Worm (Caenorhabditis elegans): ENCODE results near the gene T24H7.8.

T24H7.8 gene

DNA sequence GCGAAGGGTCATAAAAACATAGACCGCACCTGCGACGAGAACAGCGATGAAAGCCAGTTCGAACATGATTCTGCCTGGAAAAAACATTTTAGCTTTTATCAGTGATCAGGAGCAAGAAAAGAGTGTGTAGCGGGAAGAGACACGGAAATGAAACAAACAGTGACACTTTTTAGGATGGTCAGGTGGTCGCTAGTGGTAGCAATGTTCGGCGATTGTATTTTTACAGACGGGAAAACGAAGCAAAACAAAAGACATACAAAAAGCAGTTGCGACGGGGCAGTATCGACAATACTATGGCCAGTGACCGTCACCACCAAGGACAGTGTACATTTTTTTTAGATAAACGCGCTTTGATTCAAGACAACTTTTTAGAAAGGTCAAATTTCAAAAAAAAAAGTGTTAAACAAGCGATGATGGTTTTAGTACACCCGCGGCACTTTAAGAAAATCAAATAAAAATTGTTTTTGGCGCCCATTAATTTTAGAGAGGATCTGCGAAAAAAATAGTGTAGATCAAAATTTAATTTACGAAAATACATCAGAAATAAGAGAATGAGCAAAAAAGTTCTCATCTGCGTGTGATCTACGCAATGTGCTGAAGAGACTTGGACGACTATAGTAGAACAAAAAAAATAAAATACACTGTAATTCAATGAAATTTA lies 6.3 kb upstream of the T24H7.8 start, which contains the start of gene T24H7.9:
Gene T24H7.9 (minus strand): TSS at position 74 of the 661 bp plus-strand sequence.
- TF ChIP-seq him-1 (tag; optimal IDR thresholded peaks at IDR 0.05), result no peak
- no peak for TF ChIP-seq W03F9.2 (tag; optimal IDR thresholded peaks at IDR 0.05)
- TF ChIP-seq dao-5 (tag; optimal IDR thresholded peaks at IDR 0.05), result no peak

DNA sequence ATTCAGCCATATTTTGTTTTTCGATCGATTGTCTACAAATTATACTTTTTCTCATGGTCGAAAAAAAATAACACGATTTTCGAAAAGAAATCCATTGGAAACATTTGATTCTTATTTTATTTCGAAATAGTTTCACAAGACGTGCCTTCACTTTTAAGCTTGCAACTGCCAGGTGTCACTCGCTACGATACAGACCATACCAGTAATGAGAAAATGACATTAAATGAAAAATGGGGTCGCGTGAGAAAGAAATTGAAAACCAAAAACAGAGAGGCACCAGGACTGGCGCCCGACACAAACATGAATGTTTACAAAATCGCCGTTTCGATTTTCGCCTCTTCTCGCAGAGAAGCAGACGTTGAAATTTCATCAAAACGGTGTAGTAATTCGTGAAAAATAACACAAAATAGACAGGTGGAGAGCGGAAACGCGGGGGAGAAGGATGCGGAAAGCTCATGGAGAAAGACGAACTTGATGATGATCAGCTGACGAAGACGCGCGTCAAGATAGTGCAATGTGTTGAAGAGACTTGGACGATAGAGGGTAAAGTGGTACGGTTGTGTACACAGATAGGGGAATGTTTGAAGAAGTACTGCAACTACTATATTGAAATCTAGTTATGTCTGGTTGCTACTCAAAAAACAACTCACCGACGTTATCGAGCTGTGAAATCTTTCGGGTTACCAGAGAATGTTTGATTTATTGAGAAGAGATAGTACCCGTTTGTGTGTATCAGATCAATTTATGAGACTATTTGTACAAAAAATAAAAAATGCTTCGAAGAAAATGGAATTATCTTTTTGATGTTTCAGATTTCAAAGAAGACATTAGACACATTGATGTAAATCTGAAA lies 5.5 kb upstream of the T24H7.8 start:
- no peak for TF ChIP-seq W03F9.2 (tag; optimal IDR thresholded peaks at IDR 0.05)
- TF ChIP-seq dao-5 (tag; optimal IDR thresholded peaks at IDR 0.05), result no peak
- no peak for TF ChIP-seq him-1 (tag; optimal IDR thresholded peaks at IDR 0.05)

DNA sequence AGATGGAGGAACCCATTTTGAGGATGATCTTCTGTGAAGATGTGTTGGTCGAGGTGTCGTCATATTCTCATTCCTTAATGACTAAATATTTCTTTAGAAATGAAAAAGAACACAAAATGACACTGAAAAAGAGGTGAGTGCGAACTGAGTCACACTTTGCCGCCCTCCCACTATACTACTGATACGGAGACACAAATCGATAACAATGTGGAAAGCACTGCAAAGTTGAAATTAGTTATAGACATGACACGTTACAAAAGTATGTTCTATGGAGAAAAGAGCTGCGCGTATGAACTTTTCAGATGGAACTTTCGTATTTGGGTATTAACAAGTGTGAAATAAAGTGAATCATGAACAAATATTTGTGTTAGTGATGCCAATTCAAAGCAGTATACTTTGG lies 2.3 kb downstream of the T24H7.8 start, which contains the start of gene tat-4:
Gene tat-4 (minus strand): TSS at position 117 of the 400 bp plus-strand sequence.
- TF ChIP-seq dao-5 (tag; optimal IDR thresholded peaks at IDR 0.05) (no peak), him-1 (tag; optimal IDR thresholded peaks at IDR 0.05) (no peak), W03F9.2 (tag; optimal IDR thresholded peaks at IDR 0.05) (no peak)

DNA sequence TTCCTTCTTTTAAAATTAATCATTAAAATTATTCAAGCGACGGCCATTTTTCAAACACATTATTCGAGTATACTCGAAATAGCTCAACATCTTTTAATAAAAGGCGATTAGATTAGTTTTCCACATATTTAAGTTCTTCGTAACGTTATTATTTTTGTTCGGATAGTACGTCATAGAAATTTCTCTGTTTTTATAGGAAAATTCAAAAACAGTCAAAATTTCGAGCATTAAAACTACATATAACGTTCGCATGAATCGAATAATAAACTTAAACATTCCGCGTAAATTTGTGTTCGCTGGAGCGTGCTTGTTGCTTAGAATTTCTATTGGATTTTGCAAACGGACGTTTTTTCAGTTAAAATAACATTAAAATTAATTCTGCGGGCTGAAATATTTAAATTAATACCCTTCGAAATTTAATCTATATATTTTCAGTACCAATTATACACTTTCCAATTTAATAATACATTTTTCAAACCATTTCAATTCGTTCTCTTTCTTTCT lies 3.4 kb downstream of the T24H7.8 start, which contains the start of gene blos-4:
Gene blos-4 (plus strand): TSS at position 51 of the 504 bp plus-strand sequence.
- no peak for TF ChIP-seq dao-5 (tag; optimal IDR thresholded peaks at IDR 0.05)

DNA sequence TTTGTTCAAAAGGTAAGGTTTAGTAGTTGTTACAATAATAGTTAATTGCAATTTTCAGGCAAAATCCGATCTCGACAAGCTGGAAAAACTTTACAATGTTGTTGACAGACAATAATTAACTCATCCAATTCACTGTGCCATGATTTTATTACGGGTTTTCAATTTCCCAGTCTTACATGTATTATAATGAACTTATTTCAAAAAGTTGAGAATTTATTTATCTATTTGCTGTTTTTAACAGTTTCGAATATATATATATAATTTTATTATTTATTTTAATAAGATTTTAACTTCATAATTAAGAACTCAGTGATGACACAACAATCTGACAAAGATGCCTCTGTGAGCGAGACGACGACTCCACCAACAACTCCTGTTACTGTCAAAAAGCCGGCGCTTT lies 4.2 kb downstream of the T24H7.8 start, which contains the start of gene lelo-1:
Gene lelo-1 (plus strand): TSS at position 301 of the 400 bp plus-strand sequence.
- no peak for TF ChIP-seq dao-5 (tag; optimal IDR thresholded peaks at IDR 0.05)
- TF ChIP-seq him-1 (tag; optimal IDR thresholded peaks at IDR 0.05), result no peak
- no peak for TF ChIP-seq W03F9.2 (tag; optimal IDR thresholded peaks at IDR 0.05)

DNA sequence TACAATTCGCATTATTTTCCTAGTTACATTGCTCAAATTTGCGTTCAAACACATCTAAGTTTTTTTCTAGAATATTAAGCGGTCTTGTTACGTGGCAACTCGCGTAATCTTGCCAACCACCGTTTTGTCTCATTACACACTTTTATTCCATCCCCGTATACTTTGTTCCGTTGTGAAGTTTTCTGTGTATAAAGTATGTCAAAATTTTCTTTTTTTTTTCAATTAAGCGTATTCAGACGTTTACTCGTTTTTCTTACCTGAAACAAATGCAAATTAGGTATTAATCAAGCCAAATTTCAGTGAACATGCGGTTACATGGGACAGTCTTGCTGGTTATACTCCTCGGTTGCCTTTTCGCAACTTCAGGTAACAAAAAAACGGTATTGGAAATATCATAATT lies 5.2 kb downstream of the T24H7.8 start, which contains the start of gene T24H7.2:
Gene T24H7.2 (plus strand): TSS at position 301 of the 400 bp plus-strand sequence.
- TF ChIP-seq dao-5 (tag; optimal IDR thresholded peaks at IDR 0.05) (no peak), W03F9.2 (tag; optimal IDR thresholded peaks at IDR 0.05) (no peak), him-1 (tag; optimal IDR thresholded peaks at IDR 0.05) (no peak)

DNA sequence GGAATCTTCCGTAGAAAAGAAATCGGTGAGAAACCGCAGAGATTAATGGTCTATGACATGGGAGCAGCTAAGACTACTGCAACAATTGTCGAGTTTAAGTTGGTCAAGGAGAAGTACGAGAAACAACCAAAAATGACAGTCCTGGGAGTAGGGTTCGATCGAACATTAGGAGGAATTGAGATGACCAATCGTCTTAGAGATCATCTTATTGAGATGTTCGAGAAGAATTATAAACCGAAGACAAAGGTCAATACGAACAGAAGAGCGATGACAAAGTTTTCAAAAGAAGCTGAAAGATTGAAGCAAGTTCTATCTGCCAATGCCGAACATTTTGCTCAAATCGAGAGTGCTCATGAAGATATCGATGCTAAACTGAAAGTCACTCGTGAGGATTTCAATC lies 6.2 kb downstream of the T24H7.8 start:
- TF ChIP-seq W03F9.2 (tag; optimal IDR thresholded peaks at IDR 0.05), result no peak
- TF ChIP-seq dao-5 (tag; optimal IDR thresholded peaks at IDR 0.05), result no peak
- TF ChIP-seq him-1 (tag; optimal IDR thresholded peaks at IDR 0.05), result no peak

DNA sequence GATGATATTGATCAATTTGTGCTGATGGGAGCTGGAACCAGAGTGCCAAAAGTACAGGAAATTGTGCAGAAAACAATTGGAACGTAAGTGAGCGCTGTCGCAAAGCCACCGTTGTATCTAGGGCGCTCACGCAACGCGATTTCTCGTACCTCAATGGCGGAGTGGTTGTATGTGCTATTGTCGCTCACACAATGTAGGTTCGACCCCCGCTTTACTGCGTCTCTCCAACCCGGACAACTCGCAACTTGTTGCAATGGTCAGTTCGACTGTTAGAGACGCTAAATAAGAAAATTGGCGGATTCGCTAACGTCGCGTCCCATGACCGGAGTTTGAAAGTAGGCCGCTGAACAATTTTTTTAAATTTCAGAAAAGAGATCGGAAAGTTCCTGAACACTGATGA lies 6.6 kb downstream of the T24H7.8 start:
- TF ChIP-seq dao-5 (tag; optimal IDR thresholded peaks at IDR 0.05) (peak; percentile 23), him-1 (tag; optimal IDR thresholded peaks at IDR 0.05) (no peak), W03F9.2 (tag; optimal IDR thresholded peaks at IDR 0.05) (no peak)

DNA sequence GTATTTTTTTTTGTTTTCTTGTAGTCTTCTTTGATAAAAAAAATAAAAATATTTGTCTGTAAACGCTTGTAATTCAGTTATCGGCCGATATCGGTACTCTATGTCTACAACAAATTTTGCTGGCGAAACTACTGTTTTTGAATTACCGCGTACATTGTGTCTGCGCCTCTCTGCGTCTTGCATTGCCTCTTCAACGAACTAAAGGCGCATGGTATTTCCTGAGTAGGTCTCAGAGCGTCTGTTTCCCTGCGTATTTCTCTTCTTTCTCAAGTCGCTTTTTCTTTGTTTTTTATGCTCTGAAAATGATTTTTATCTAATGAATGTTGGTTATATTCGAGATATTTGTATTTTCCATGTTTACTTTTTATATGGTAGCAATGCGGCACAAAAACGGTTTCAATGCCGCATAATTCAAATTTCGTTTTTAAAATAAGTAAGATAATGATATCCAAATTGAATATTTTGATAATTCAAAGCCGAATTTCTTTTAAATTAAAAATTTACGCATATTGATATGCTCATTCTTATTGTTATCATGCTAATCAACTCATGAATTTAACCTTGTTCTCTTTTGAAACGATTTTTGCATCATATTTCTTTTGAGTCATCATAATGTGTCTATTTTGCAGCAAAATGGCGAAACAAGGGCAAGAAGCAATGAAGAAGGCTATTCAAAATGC lies 9.1 kb downstream of the T24H7.8 start, which contains the start of gene phb-2:
Gene phb-2 (plus strand): TSS at position 630 of the 680 bp plus-strand sequence.
- TF ChIP-seq W03F9.2 (tag; optimal IDR thresholded peaks at IDR 0.05) (peak; percentile 75), dao-5 (tag; optimal IDR thresholded peaks at IDR 0.05) (no peak)

DNA sequence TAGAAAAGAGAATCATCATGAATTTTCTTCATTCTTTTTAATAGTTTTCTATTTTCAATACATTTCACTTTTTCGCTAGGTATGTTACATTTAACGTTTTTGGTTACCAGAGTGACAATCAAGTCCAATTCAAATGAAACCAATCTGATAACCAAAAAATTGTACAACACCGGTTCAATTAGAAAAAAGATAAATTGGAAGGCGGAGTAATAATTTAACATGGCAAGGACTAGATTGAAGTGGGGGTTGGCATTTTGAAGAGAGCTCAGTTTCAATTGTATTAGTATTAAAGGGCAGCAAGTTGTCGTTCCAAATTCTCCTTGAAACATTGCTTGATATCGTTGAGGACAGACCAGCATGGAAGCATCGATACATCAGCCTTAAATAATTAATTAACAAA lies 10.8 kb downstream of the T24H7.8 start:
- no peak for TF ChIP-seq dao-5 (tag; optimal IDR thresholded peaks at IDR 0.05)
- TF ChIP-seq W03F9.2 (tag; optimal IDR thresholded peaks at IDR 0.05), result no peak
- TF ChIP-seq him-1 (tag; optimal IDR thresholded peaks at IDR 0.05), result no peak

DNA sequence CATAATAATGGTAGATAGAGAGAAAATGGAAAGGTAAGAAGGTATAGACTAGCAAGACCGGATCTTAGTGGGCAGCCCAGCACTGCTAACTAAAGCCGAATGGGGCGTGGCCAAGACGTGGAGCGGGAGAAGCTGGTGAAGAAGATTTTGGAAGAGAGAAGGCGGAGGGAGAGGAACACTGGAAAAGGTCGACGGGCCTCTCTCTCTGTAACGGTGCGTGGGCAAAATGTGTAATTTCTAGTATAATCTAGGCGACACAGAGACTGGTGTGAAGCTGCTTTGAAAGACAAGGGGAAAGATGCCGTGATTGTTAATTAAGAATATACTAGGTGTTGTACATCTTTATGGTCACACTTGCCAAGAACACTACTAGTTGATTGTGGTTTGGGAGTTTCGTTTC lies 14.2 kb downstream of the T24H7.8 start, which contains the start of gene F13H8.5:
Gene F13H8.5 (minus strand): TSS at position 101 of the 400 bp plus-strand sequence.
- TF ChIP-seq him-1 (tag; optimal IDR thresholded peaks at IDR 0.05), result no peak
- no peak for TF ChIP-seq dao-5 (tag; optimal IDR thresholded peaks at IDR 0.05)
- TF ChIP-seq W03F9.2 (tag; optimal IDR thresholded peaks at IDR 0.05), result no peak

DNA sequence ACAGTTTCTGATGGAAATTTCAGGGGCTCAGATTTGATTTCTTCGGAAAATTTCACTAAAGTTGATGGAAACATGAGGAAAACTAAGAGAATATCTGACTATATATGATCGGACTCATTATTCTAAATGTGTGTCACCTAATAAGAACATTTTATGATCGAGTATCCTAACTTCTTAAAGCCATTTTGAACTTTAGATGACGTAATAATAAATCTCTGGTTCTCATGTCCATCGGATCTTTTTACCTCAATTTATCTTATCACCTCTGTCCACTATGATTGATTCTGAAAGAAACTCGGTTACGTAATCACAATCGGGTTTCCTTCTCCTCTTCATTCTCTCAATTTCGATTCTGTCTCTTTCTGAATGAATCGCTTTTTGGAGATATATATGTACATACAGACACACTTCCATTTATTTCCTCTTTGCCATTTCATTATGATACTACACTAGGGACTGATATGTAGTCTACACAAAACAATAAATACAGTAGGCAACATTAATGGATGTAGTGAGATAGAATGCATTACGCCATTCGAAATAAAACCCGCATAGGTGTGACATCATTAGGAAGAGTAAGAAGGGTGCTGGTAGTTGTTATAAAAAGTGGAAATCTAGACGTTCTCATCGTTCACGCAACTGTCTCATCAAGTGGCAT lies 15.5 kb downstream of the T24H7.8 start:
- TF ChIP-seq W03F9.2 (tag; optimal IDR thresholded peaks at IDR 0.05), result no peak
- TF ChIP-seq him-1 (tag; optimal IDR thresholded peaks at IDR 0.05), result no peak
- TF ChIP-seq dao-5 (tag; optimal IDR thresholded peaks at IDR 0.05), result no peak

DNA sequence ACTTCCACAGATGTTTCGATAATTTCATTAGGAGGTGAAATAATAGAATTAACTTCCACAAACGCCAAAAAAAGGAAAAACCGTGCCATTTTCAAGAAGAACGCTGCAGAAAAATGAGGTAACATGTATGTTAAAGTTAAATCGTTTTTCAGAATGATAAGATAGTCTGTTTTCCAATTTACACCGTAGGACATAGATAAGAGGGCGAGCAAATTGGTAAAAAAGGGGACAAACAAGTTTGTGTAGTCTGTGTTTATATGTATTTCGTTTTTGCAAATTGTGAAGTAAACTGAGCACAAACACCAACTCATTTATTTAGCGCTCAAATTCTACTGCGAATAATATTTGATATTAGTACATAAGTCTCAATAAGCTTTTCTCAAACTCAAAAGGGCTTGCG lies 18.0 kb downstream of the T24H7.8 start, which contains the start of gene F13H8.11:
Gene F13H8.11 (minus strand): TSS at position 155 of the 400 bp plus-strand sequence.
- TF ChIP-seq W03F9.2 (tag; optimal IDR thresholded peaks at IDR 0.05), result no peak
- TF ChIP-seq him-1 (tag; optimal IDR thresholded peaks at IDR 0.05), result no peak
- no peak for TF ChIP-seq dao-5 (tag; optimal IDR thresholded peaks at IDR 0.05)
